Worm (Caenorhabditis elegans) whole organism, late embryonic: ENCODE results near the gene fbn-1.

Experiments
- T23F11.4 ChIP-seq: fragments of 200-800 bp; sonication (Bioruptor generic); optimal IDR thresholded peaks from 2 replicates; lab custom pipeline; 2018; ENCODE audit warnings: mild to moderate bottlenecking, missing genetic modification characterization, missing compliant biosample characterization
- Y22D7AL.16 ChIP-seq: sonication (generic microtip); optimal IDR thresholded peaks from 2 replicates; lab custom pipeline; 2016; ENCODE audit warnings: missing genetic modification characterization, missing compliant biosample characterization
- ahr-1 ChIP-seq: sonication (generic microtip); optimal IDR thresholded peaks from 2 replicates; lab custom pipeline; 2016; ENCODE audit warnings: missing genetic modification characterization, missing compliant biosample characterization
- ceh-31 ChIP-seq: sonication (generic microtip); optimal IDR thresholded peaks from 2 replicates; lab custom pipeline; 2016; ENCODE audit warnings: missing genetic modification characterization, missing compliant biosample characterization
- ceh-45 ChIP-seq: fragments of 200-800 bp; sonication (Bioruptor generic); IDR thresholded peaks from 2 replicates; pipeline ENCODE4 v1.3.6; 2022; ENCODE audit warnings: missing genetic modification reagents, missing genetic modification characterization, missing compliant biosample characterization
- che-1 ChIP-seq: sonication (generic microtip); optimal IDR thresholded peaks from 2 replicates; lab custom pipeline; 2016; ENCODE audit warnings: mild to moderate bottlenecking, missing genetic modification characterization, missing compliant biosample characterization
- eyg-1 ChIP-seq: sonication (generic microtip); optimal IDR thresholded peaks from 2 replicates; lab custom pipeline; 2016; ENCODE audit warnings: missing genotype, missing genetic modification characterization, missing compliant biosample characterization
- hlh-8 ChIP-seq: sonication (generic microtip); optimal IDR thresholded peaks from 2 replicates; lab custom pipeline; 2016; ENCODE audit warnings: missing genotype, missing genetic modification characterization, missing compliant biosample characterization
- lin-11 ChIP-seq: fragments of 200-800 bp; sonication (Bioruptor generic); optimal IDR thresholded peaks from 2 replicates; lab custom pipeline; 2018; ENCODE audit warnings: mild to moderate bottlenecking, missing genetic modification characterization, missing compliant biosample characterization
- nhr-232 ChIP-seq: sonication (generic microtip); optimal IDR thresholded peaks from 2 replicates; lab custom pipeline; 2016; ENCODE audit warnings: missing genetic modification characterization, missing compliant biosample characterization
- pag-3 ChIP-seq: sonication (generic microtip); optimal IDR thresholded peaks from 2 replicates; lab custom pipeline; 2016; ENCODE audit warnings: missing compliant biosample characterization, missing genetic modification characterization, borderline replicate concordance
- pha-2 ChIP-seq: sonication (generic microtip); optimal IDR thresholded peaks from 2 replicates; lab custom pipeline; 2017; ENCODE audit warnings: mild to moderate bottlenecking, missing genetic modification characterization, missing compliant biosample characterization
- sox-2 ChIP-seq: fragments of 200-800 bp; sonication (Bioruptor generic); IDR thresholded peaks from 2 replicates; pipeline ENCODE4 v1.3.6; 2022; ENCODE audit warnings: missing genetic modification reagents, missing genetic modification characterization, missing compliant biosample characterization
- syd-9 ChIP-seq: sonication (generic microtip); optimal IDR thresholded peaks from 2 replicates; lab custom pipeline; 2016; ENCODE audit warnings: mild to moderate bottlenecking, missing genetic modification characterization, moderate library complexity, missing compliant biosample characterization
- unc-55 ChIP-seq: sonication (generic microtip); optimal IDR thresholded peaks from 2 replicates; lab custom pipeline; 2017; ENCODE audit warnings: missing biosample characterization, missing genetic modification reagents, missing genetic modification characterization
- ztf-16 ChIP-seq: sonication (generic microtip); optimal IDR thresholded peaks from 2 replicates; lab custom pipeline; 2017; ENCODE audit warnings: missing genetic modification characterization, missing compliant biosample characterization

Gene fbn-1

ce11 chrIII:7665928-7666327 lies 40.7 kb downstream of the fbn-1 start:
- TF ChIP-seq sox-2 (GFP tag; lab: Robert Waterston, UW) = no peak
- no peak for TF ChIP-seq lin-11
- TF ChIP-seq hlh-8 (tag; lab: Kevin White, UChicago) = no peak
- no peak for TF ChIP-seq syd-9
- no peak for TF ChIP-seq pag-3
- no peak for TF ChIP-seq ceh-45
- no peak for TF ChIP-seq ztf-16
- TF ChIP-seq ahr-1 (tag; lab: Kevin White, UChicago) = no peak
- TF ChIP-seq ceh-31 (tag; lab: Kevin White, UChicago) = no peak
- TF ChIP-seq T23F11.4 (GFP tag; lab: Kevin White, UChicago) = no peak
- TF ChIP-seq che-1 = no peak
- no peak for TF ChIP-seq unc-55 (GFP tag; lab: Kevin White, UChicago)

ce11 chrIII:7672411-7672810 lies 47.2 kb downstream of the fbn-1 start:
- TF ChIP-seq nhr-232 (tag; lab: Kevin White, UChicago) = no peak
- no peak for TF ChIP-seq Y22D7AL.16 (tag; lab: Kevin White, UChicago)
- TF ChIP-seq pag-3 = no peak
- no peak for TF ChIP-seq ceh-45
- no peak for TF ChIP-seq pha-2 (tag; lab: Kevin White, UChicago)
- TF ChIP-seq eyg-1 (tag; lab: Kevin White, UChicago) = no peak
